Fruit fly (Drosophila melanogaster) whole organism: Measurements from ENCODE around the gene Usp16-45.

Experiments
- psq ChIP-seq: fragments of >200 bp; optimal IDR thresholded peaks from 2 replicates; lab custom pipeline; 2017
- usp ChIP-seq: fragments of >200 bp; optimal IDR thresholded peaks from 2 replicates; lab custom pipeline; 2017; ENCODE audit warnings: missing biosample characterization, missing genetic modification characterization, mixed read lengths

DNA sequence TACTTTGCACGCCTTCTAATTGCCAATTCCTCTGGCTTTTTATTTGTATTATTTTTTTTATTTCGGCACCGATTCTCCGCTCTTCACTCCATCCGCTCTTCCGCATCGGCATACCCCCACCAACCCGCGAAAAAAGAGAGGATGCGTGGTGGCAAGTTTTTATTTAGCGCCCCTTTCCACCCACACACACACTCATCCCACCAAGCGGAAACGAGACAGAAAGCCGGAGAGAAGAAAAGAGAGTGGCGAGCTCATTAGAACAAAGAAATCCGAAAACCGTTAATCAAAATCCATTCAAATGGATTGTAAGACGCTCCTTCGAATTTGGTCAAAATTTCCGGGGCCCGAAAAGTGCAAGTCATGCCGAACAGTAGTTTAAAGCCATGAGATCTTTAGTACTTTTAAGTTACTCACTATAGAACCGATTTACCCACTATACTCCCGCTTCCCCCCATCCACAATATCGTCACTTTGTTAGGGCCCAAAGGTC, 2.7 kb upstream of the Usp16-45 start:
- TF ChIP-seq psq (no peak), usp (no peak)
